Fruit fly (Drosophila melanogaster) whole organism, embryonic: ENCODE data around the gene CG43630.

ENCODE experiments used
- Atf-2 ChIP-seq: fragments of 200-800 bp; sonication (Bioruptor generic); optimal IDR thresholded peaks from 2 replicates; lab custom pipeline; 2016; ENCODE audit warnings: missing biosample characterization, missing genetic modification characterization
- Atf6 ChIP-seq: fragments of 200-800 bp; sonication (Bioruptor generic); IDR thresholded peaks from 2 replicates; pipeline ENCODE4 v1.3.6; 2022; ENCODE audit warnings: missing biosample characterization, missing genetic modification characterization
- BtbVII ChIP-seq: fragments of 200-800 bp; sonication (Bioruptor generic); optimal IDR thresholded peaks from 3 replicates; lab custom pipeline; 2017; ENCODE audit warnings: missing biosample characterization, mild to moderate bottlenecking, missing genetic modification characterization
- CG10321 ChIP-seq: fragments of 200-800 bp; sonication (Bioruptor generic); IDR thresholded peaks from 2 replicates; pipeline ENCODE4 v1.3.6; 2022; ENCODE audit warnings: missing biosample characterization, missing genetic modification characterization
- CG10959 ChIP-seq: fragments of 200-800 bp; sonication (Bioruptor generic); IDR thresholded peaks from 2 replicates; pipeline ENCODE4 v1.3.6; 2022; ENCODE audit warnings: missing biosample characterization, missing genetic modification characterization
- CG12769 ChIP-seq: fragments of 200-800 bp; sonication (Bioruptor generic); optimal IDR thresholded peaks from 2 replicates; lab custom pipeline; 2019; ENCODE audit warnings: missing biosample characterization, mild to moderate bottlenecking, missing genetic modification characterization, moderate library complexity
- CG13775 ChIP-seq: fragments of 200-800 bp; sonication (Bioruptor generic); optimal IDR thresholded peaks from 3 replicates; lab custom pipeline; 2017; ENCODE audit warnings: missing biosample characterization, mild to moderate bottlenecking, missing genetic modification characterization
- CG14014 ChIP-seq: fragments of 200-800 bp; sonication (Bioruptor generic); IDR thresholded peaks from 2 replicates; pipeline ENCODE4 v1.3.6; 2022; ENCODE audit warnings: missing biosample characterization, missing genetic modification characterization
- CG15269 ChIP-seq: fragments of 200-800 bp; sonication (Bioruptor generic); optimal IDR thresholded peaks from 2 replicates; lab custom pipeline; 2018; ENCODE audit warnings: missing biosample characterization, mild to moderate bottlenecking, missing genetic modification characterization, moderate library complexity
- CG18011 ChIP-seq: fragments of 200-800 bp; sonication (Bioruptor generic); optimal IDR thresholded peaks from 2 replicates; lab custom pipeline; 2017; ENCODE audit warnings: missing biosample characterization, missing genetic modification characterization, mild to moderate bottlenecking, moderate library complexity, missing genotype
- CG18476 ChIP-seq: fragments of 200-800 bp; sonication (Bioruptor generic); optimal IDR thresholded peaks from 2 replicates; lab custom pipeline; 2016; ENCODE audit warnings: missing biosample characterization, mild to moderate bottlenecking, missing genetic modification characterization
- CG30020 ChIP-seq: fragments of 200-800 bp; optimal IDR thresholded peaks from 2 replicates; lab custom pipeline; 2019; ENCODE audit warnings: missing biosample characterization, mild to moderate bottlenecking, missing genetic modification characterization, moderate library complexity
- CG31365 ChIP-seq: fragments of 200-800 bp; sonication (Bioruptor generic); optimal IDR thresholded peaks from 2 replicates; lab custom pipeline; 2018; ENCODE audit warnings: missing biosample characterization, mild to moderate bottlenecking, missing genetic modification characterization
- CG33213 ChIP-seq: fragments of 200-800 bp; sonication (Bioruptor generic); optimal IDR thresholded peaks from 3 replicates; lab custom pipeline; 2016; ENCODE audit warnings: missing biosample characterization, missing genetic modification characterization
- CG33557 ChIP-seq: fragments of 200-800 bp; sonication (Bioruptor generic); optimal IDR thresholded peaks from 2 replicates; lab custom pipeline; 2019; ENCODE audit warnings: missing biosample characterization, mild to moderate bottlenecking, missing genetic modification characterization, moderate library complexity
- CG34224 ChIP-seq: fragments of 200-800 bp; sonication (Bioruptor generic); IDR thresholded peaks from 3 replicates; pipeline ENCODE4 v1.3.6; 2022; ENCODE audit warnings: missing biosample characterization, missing genetic modification characterization; ENCODE audit not compliant: partially characterized antibody
- CG34376 ChIP-seq: fragments of 200-800 bp; sonication (Bioruptor generic); optimal IDR thresholded peaks from 2 replicates; lab custom pipeline; 2018; ENCODE audit warnings: missing biosample characterization, mild to moderate bottlenecking, missing genetic modification characterization
- CG3847 ChIP-seq: fragments of 200-800 bp; sonication (Bioruptor generic); IDR thresholded peaks from 2 replicates; pipeline ENCODE4 v1.3.6; 2022; ENCODE audit warnings: missing biosample characterization, missing genetic modification characterization
- CG42726 ChIP-seq: fragments of 200-800 bp; sonication (Bioruptor generic); IDR thresholded peaks from 2 replicates; pipeline ENCODE4 v1.3.6; 2022; ENCODE audit warnings: missing biosample characterization, missing genetic modification characterization; ENCODE audit not compliant: partially characterized antibody
- CG6791 ChIP-seq: fragments of 200-800 bp; sonication (Bioruptor generic); IDR thresholded peaks from 3 replicates; pipeline ENCODE4 v1.3.6; 2022; ENCODE audit warnings: missing biosample characterization, missing genetic modification characterization; ENCODE audit not compliant: partially characterized antibody
- CG9437 ChIP-seq: fragments of 200-800 bp; sonication (Bioruptor generic); optimal IDR thresholded peaks from 2 replicates; lab custom pipeline; 2018; ENCODE audit warnings: missing biosample characterization, mild to moderate bottlenecking, missing genetic modification characterization
- CG9727 ChIP-seq: fragments of 200-800 bp; sonication (Bioruptor generic); optimal IDR thresholded peaks from 3 replicates; lab custom pipeline; 2017; ENCODE audit warnings: missing biosample characterization, mild to moderate bottlenecking, missing genetic modification characterization
- Lpt ChIP-seq: fragments of >200 bp; optimal IDR thresholded peaks from 2 replicates; lab custom pipeline; 2018; ENCODE audit warnings: missing biosample characterization, missing genetic modification characterization
- Nf-YB ChIP-seq: fragments of 200-800 bp; sonication (Bioruptor generic); optimal IDR thresholded peaks from 3 replicates; lab custom pipeline; 2019; ENCODE audit warnings: missing biosample characterization, mild to moderate bottlenecking, missing genetic modification characterization, moderate library complexity
- Sox100B ChIP-seq: fragments of 200-800 bp; sonication (Bioruptor generic); optimal IDR thresholded peaks from 3 replicates; lab custom pipeline; 2018; ENCODE audit warnings: missing biosample characterization, mild to moderate bottlenecking, missing genetic modification characterization
- Sry-δ ChIP-seq: fragments of 200-800 bp; sonication (Bioruptor generic); optimal IDR thresholded peaks from 2 replicates; lab custom pipeline; 2016; ENCODE audit warnings: missing biosample characterization, missing genetic modification characterization
- br ChIP-seq: fragments of >200 bp; optimal IDR thresholded peaks from 2 replicates; lab custom pipeline; 2017
- cad ChIP-seq: fragments of >200 bp; optimal IDR thresholded peaks from 2 replicates; lab custom pipeline; 2017; ENCODE audit warnings: missing biosample characterization, missing genetic modification characterization
- cg ChIP-seq: fragments of 200-800 bp; sonication (Bioruptor generic); optimal IDR thresholded peaks from 3 replicates; lab custom pipeline; 2019; ENCODE audit warnings: missing biosample characterization, mild to moderate bottlenecking, missing genetic modification characterization, moderate library complexity
- chm ChIP-seq: fragments of 200-800 bp; sonication (Bioruptor generic); IDR thresholded peaks from 2 replicates; pipeline ENCODE4 v1.3.6; 2022; ENCODE audit warnings: missing biosample characterization, missing genetic modification characterization
- corto ChIP-seq: fragments of 200-800 bp; sonication (Bioruptor generic); optimal IDR thresholded peaks from 2 replicates; lab custom pipeline; 2016; ENCODE audit warnings: missing biosample characterization, mild to moderate bottlenecking, missing genetic modification characterization, moderate library complexity
- dmrt11E ChIP-seq: fragments of 200-800 bp; sonication (Bioruptor generic); optimal IDR thresholded peaks from 3 replicates; lab custom pipeline; 2018; ENCODE audit warnings: missing biosample characterization, mild to moderate bottlenecking, missing genetic modification characterization, moderate library complexity
- en ChIP-seq: fragments of 200-800 bp; sonication (Bioruptor generic); optimal IDR thresholded peaks from 2 replicates; lab custom pipeline; 2016; ENCODE audit warnings: missing biosample characterization, missing genetic modification characterization
- ewg ChIP-seq: fragments of 200-800 bp; sonication (Bioruptor generic); optimal IDR thresholded peaks from 3 replicates; lab custom pipeline; 2017; ENCODE audit warnings: mild to moderate bottlenecking, missing biosample characterization, missing genetic modification reagents, missing genetic modification characterization
- fd102C ChIP-seq: fragments of 200-800 bp; sonication (Bioruptor generic); optimal IDR thresholded peaks from 2 replicates; lab custom pipeline; 2018; ENCODE audit warnings: missing biosample characterization, mild to moderate bottlenecking, missing genetic modification characterization, moderate library complexity
- fu2 ChIP-seq: fragments of 200-800 bp; sonication (Bioruptor generic); optimal IDR thresholded peaks from 2 replicates; lab custom pipeline; 2016; ENCODE audit warnings: missing biosample characterization, missing genetic modification characterization
- gem ChIP-seq: fragments of 200-800 bp; sonication (Bioruptor generic); optimal IDR thresholded peaks from 2 replicates; lab custom pipeline; 2019; ENCODE audit warnings: missing biosample characterization, mild to moderate bottlenecking, missing genetic modification characterization, moderate library complexity
- gfzf ChIP-seq: fragments of 200-800 bp; sonication (Bioruptor generic); optimal IDR thresholded peaks from 2 replicates; lab custom pipeline; 2016; ENCODE audit warnings: missing biosample characterization, mild to moderate bottlenecking, missing genetic modification characterization, moderate library complexity
- odd ChIP-seq: fragments of 200-800 bp; sonication (Bioruptor generic); optimal IDR thresholded peaks from 2 replicates; lab custom pipeline; 2017; ENCODE audit warnings: missing biosample characterization, mild to moderate bottlenecking, missing genetic modification characterization
- psq ChIP-seq: fragments of 200-800 bp; sonication (Bioruptor generic); optimal IDR thresholded peaks from 2 replicates; lab custom pipeline; 2017; ENCODE audit warnings: missing biosample characterization, missing genetic modification characterization
- pum ChIP-seq: fragments of 200-800 bp; sonication (Bioruptor generic); optimal IDR thresholded peaks from 2 replicates; lab custom pipeline; 2016; ENCODE audit warnings: missing biosample characterization, missing genetic modification characterization
- pzg ChIP-seq: fragments of 200-800 bp; sonication (Bioruptor generic); optimal IDR thresholded peaks from 3 replicates; lab custom pipeline; 2018; ENCODE audit warnings: missing biosample characterization, mild to moderate bottlenecking, missing genetic modification characterization, moderate library complexity
- repo ChIP-seq: fragments of 200-800 bp; sonication (Bioruptor generic); optimal IDR thresholded peaks from 2 replicates; lab custom pipeline; 2016; ENCODE audit warnings: missing biosample characterization, missing genetic modification characterization
- salm ChIP-seq: fragments of 200-800 bp; sonication (Bioruptor generic); optimal IDR thresholded peaks from 2 replicates; lab custom pipeline; 2018; ENCODE audit warnings: missing biosample characterization, mild to moderate bottlenecking, missing genetic modification characterization
- sens-2 ChIP-seq: fragments of 200-800 bp; sonication (Bioruptor generic); IDR thresholded peaks from 2 replicates; pipeline ENCODE4 v1.3.6; 2022; ENCODE audit warnings: missing biosample characterization, missing genetic modification characterization
- sob ChIP-seq: fragments of 200-800 bp; sonication (Bioruptor generic); IDR thresholded peaks from 2 replicates; pipeline ENCODE4 v1.3.6; 2022; ENCODE audit warnings: missing biosample characterization, missing genetic modification characterization
- sqz ChIP-seq: fragments of 200-800 bp; sonication (Bioruptor generic); optimal IDR thresholded peaks from 3 replicates; lab custom pipeline; 2018; ENCODE audit warnings: missing biosample characterization, mild to moderate bottlenecking, missing genetic modification characterization
- tio ChIP-seq: fragments of 200-800 bp; sonication (Bioruptor generic); optimal IDR thresholded peaks from 2 replicates; lab custom pipeline; 2017; ENCODE audit warnings: missing biosample characterization, missing genetic modification characterization, inconsistent platforms
- tna ChIP-seq: fragments of 200-800 bp; sonication (Bioruptor generic); IDR thresholded peaks from 2 replicates; pipeline ENCODE4 v1.3.6; 2022; ENCODE audit warnings: missing biosample characterization, missing genetic modification characterization; ENCODE audit not compliant: partially characterized antibody

Gene CG43630

dm6 chr3R:12717588-12718535, 41.8 kb upstream of the CG43630 start (continued):
- TF ChIP-seq CG34224 (GFP tag; lab: Robert Waterston, UW): no peak
- TF ChIP-seq en: no peak
- no peak for TF ChIP-seq CG42726
- TF ChIP-seq salm: no peak
- TF ChIP-seq Sry-δ: peak; percentile 3
- TF ChIP-seq repo: no peak
- TF ChIP-seq CG15269 (tag; lab: Kevin White, UChicago): peak; percentile 67
- no peak for TF ChIP-seq CG6791 (GFP tag; lab: Robert Waterston, UW)
- TF ChIP-seq fu2 (GFP tag; lab: Kevin White, UChicago): peak; percentile 60
- TF ChIP-seq CG14014 (GFP tag; lab: Robert Waterston, UW): peak; percentile 66
- peak; percentile 10 for TF ChIP-seq corto
- TF ChIP-seq CG30020 (tag; lab: Kevin White, UChicago): no peak
- no peak for TF ChIP-seq CG31365 (tag; lab: Kevin White, UChicago)
- peak; percentile 68 for TF ChIP-seq gem
- TF ChIP-seq CG34376 (GFP tag; lab: Kevin White, UChicago): peak; percentile 64
- TF ChIP-seq cad (GFP tag; lab: Kevin White, UChicago): no peak
- no peak for TF ChIP-seq Lpt (GFP tag; lab: Kevin White, UChicago)
- TF ChIP-seq pzg: no peak
- TF ChIP-seq pum (GFP tag; lab: Kevin White, UChicago): no peak
- peak; percentile 39 for TF ChIP-seq CG18011 (GFP tag; lab: Kevin White, UChicago)
- no peak for TF ChIP-seq odd
- TF ChIP-seq psq: no peak
- no peak for TF ChIP-seq BtbVII (GFP tag; lab: Kevin White, UChicago)
- peak; percentile 56 for TF ChIP-seq CG3847
- no peak for TF ChIP-seq sens-2 (GFP tag; lab: Robert Waterston, UW)
- TF ChIP-seq fd102C: no peak
- TF ChIP-seq gfzf: no peak
- TF ChIP-seq CG10959 (GFP tag; lab: Robert Waterston, UW): no peak
- TF ChIP-seq CG10321 (GFP tag; lab: Robert Waterston, UW): no peak
- TF ChIP-seq tio (GFP tag; lab: Kevin White, UChicago): peak; percentile 22
- TF ChIP-seq CG33557 (GFP tag; lab: Kevin White, UChicago): no peak
- no peak; the same call in 1 of the 2 replicates for TF ChIP-seq chm (GFP tag; lab: Robert Waterston, UW)
- TF ChIP-seq tna (GFP tag; lab: Robert Waterston, UW): no peak
- TF ChIP-seq br (lab: Kevin White, UChicago): no peak
- no peak for TF ChIP-seq CG33213 (GFP tag; lab: Kevin White, UChicago)
- TF ChIP-seq Atf6: peak; percentile 38
- TF ChIP-seq CG13775 (GFP tag; lab: Kevin White, UChicago): peak; percentile 41
- no peak for TF ChIP-seq cg (GFP tag; lab: Kevin White, UChicago)
- TF ChIP-seq ewg (GFP tag; lab: Kevin White, UChicago): peak; percentile 82
- no peak for TF ChIP-seq CG12769
- no peak for TF ChIP-seq dmrt11E (tag; lab: Kevin White, UChicago)
- TF ChIP-seq sqz: peak; percentile 10
- TF ChIP-seq CG9437 (GFP tag; lab: Kevin White, UChicago): peak; percentile 42
- no peak for TF ChIP-seq Nf-YB (GFP tag; lab: Kevin White, UChicago)
- peak; percentile 35 for TF ChIP-seq CG9727 (GFP tag; lab: Kevin White, UChicago)
- peak; percentile 55 for TF ChIP-seq Sox100B
- peak; percentile 62 for TF ChIP-seq sob (GFP tag; lab: Robert Waterston, UW)
- peak; percentile 35 for TF ChIP-seq CG18476
- TF ChIP-seq Atf-2: peak; percentile 51
